Fruit fly (Drosophila melanogaster): ENCODE results near the gene CG9547.
A peak's percentile ranks its signal among the peaks of the same experiment; 100 is the strongest.

The CG9547 gene

DNA sequence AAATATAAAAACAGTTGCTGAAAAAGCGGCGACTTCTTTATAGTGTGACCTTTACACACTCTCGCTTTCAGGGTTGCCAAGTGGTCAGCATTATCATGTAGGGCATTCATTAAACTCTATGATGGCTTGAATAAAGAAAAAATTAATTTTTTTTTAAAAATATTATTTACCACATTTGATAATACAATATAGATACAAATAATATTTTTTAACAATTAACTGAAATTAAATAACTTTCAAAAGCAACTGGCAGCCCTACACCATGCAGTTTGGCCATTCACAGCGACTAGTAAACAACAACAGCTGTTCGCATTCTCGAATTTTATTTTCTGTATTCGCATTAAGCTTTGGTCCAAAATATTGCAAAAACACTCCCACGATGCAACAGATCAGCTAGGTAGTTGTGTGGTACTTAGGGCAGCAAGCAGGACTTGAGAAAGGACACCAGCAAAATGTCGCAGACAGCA, 3.5 kb downstream of the CG9547 start, which contains the start of the genes Phf5a and CG31638 (continued):
- TF ChIP-seq pita (GFP tag; optimal IDR thresholded peaks at IDR 0.05) (no peak), CG9932 (GFP tag; IDR thresholded peaks at IDR 0.05) (peak; percentile 85), toy (GFP tag; IDR thresholded peaks at IDR 0.05) (peak; percentile 90), CG14050 (GFP tag; IDR thresholded peaks at IDR 0.05) (peak; percentile 71), h (optimal IDR thresholded peaks at IDR 0.05) (no peak), tna (GFP tag; IDR thresholded peaks at IDR 0.05; ENCODE audit: partially characterized antibody) (no peak), CG10462 (GFP tag; optimal IDR thresholded peaks at IDR 0.05) (peak; percentile 94), rib (GFP tag; IDR thresholded peaks at IDR 0.05) (no peak), CG9817 (tag; optimal IDR thresholded peaks at IDR 0.05) (peak; percentile 82), jing (GFP tag; optimal IDR thresholded peaks at IDR 0.05) (no peak), amos (GFP tag; IDR thresholded peaks at IDR 0.05; ENCODE audit: partially characterized antibody) (no peak), Hr51 (GFP tag; optimal IDR thresholded peaks at IDR 0.05) (peak; percentile 55 to 76), CG9727 (GFP tag; optimal IDR thresholded peaks at IDR 0.05) (peak; percentile 73), ase (GFP tag; IDR thresholded peaks at IDR 0.05) (peak; percentile 97), Dip2 (GFP tag; IDR thresholded peaks at IDR 0.05) (peak; percentile 58), Sry-β (GFP tag; optimal IDR thresholded peaks at IDR 0.05) (peak; percentile 65), dm (GFP tag; optimal IDR thresholded peaks at IDR 0.05) (peak; percentile 54), sr (GFP tag; IDR thresholded peaks at IDR 0.05) (0 out of 3 replicates have a peak, but pooled peaks have one; percentile 18), CG1647 (GFP tag; optimal IDR thresholded peaks at IDR 0.05) (no peak), fru (optimal IDR thresholded peaks at IDR 0.05) (no peak), CG4707 (GFP tag; optimal IDR thresholded peaks at IDR 0.05) (peak; percentile 49), CG12391 (tag; optimal IDR thresholded peaks at IDR 0.05) (peak; percentile 99), BEAF-32 (GFP tag; optimal IDR thresholded peaks at IDR 0.05) (peak; percentile 30), Six4 (GFP tag; optimal IDR thresholded peaks at IDR 0.05) (peak; percentile 95), CG4360 (GFP tag; IDR thresholded peaks at IDR 0.05) (peak; percentile 68), CG32767 (GFP tag; IDR thresholded peaks at IDR 0.05) (peak; percentile 94), Lhr (GFP tag; optimal IDR thresholded peaks at IDR 0.05) (peak; percentile 78), CG1602 (GFP tag; optimal IDR thresholded peaks at IDR 0.05) (peak; percentile 95), CG12104 (GFP tag; optimal IDR thresholded peaks at IDR 0.05) (peak; percentile 58), Ets97D (GFP tag; optimal IDR thresholded peaks at IDR 0.05) (peak; percentile 35), CG13287 (GFP tag; IDR thresholded peaks at IDR 0.05; ENCODE audit: partially characterized antibody) (peak; percentile 71), CG18764 (GFP tag; optimal IDR thresholded peaks at IDR 0.05) (peak; percentile 95), chm (GFP tag; IDR thresholded peaks at IDR 0.05) (peak; percentile 77), CG10366 (GFP tag; IDR thresholded peaks at IDR 0.05) (peak; percentile 43), Bgb (GFP tag; IDR thresholded peaks at IDR 0.05; ENCODE audit: partially characterized antibody) (no peak; the same call in 1 of the 2 replicates), CG7963 (GFP tag; IDR thresholded peaks at IDR 0.05; ENCODE audit: partially characterized antibody) (no peak), CG15514 (GFP tag; optimal IDR thresholded peaks at IDR 0.05) (peak; percentile 87), CG12769 (tag; optimal IDR thresholded peaks at IDR 0.05) (no peak), CG11695 (GFP tag; IDR thresholded peaks at IDR 0.05) (peak; percentile 93), unpg (GFP tag; optimal IDR thresholded peaks at IDR 0.05) (peak; percentile 87), hbn (GFP tag; IDR thresholded peaks at IDR 0.05; ENCODE audit: partially characterized antibody) (peak; percentile 47; the same call in 1 of the 2 replicates), phol (tag; optimal IDR thresholded peaks at IDR 0.05) (peak; percentile 98), fd64A (GFP tag; optimal IDR thresholded peaks at IDR 0.05) (peak; percentile 59), Neu2 (GFP tag; optimal IDR thresholded peaks at IDR 0.05; ENCODE audit: borderline replicate concordance) (no peak), aop (GFP tag; IDR thresholded peaks at IDR 0.05) (no peak), Trl (optimal IDR thresholded peaks at IDR 0.05) (no peak), Trl (GFP tag; optimal IDR thresholded peaks at IDR 0.05) (peak; percentile 30), Fer3 (tag; optimal IDR thresholded peaks at IDR 0.05) (peak; percentile 97), E2f2 (GFP tag; IDR thresholded peaks at IDR 0.05) (peak; percentile 66; the same call in 1 of the 2 replicates), CG42726 (GFP tag; IDR thresholded peaks at IDR 0.05; ENCODE audit: partially characterized antibody) (no peak), wor (GFP tag; IDR thresholded peaks at IDR 0.05) (0 out of 2 replicates have a peak, but pooled peaks have one; percentile 16)

Measured in whole organism, embryonic.